Fruit fly (Drosophila melanogaster) whole organism, embryonic: Measurements from ENCODE around the gene lectin-33A.
A peak's percentile ranks its signal among the peaks of the same experiment; 100 is the strongest.

Experiments
- Adf1 ChIP-seq: fragments of 200-800 bp; sonication (Bioruptor generic); IDR thresholded peaks from 2 replicates; pipeline ENCODE4 v1.3.6; 2022; ENCODE audit warnings: missing biosample characterization, missing genetic modification characterization
- Asciz ChIP-seq: fragments of 200-800 bp; sonication (Bioruptor generic); optimal IDR thresholded peaks from 2 replicates; lab custom pipeline; 2017; ENCODE audit warnings: missing biosample characterization, mild to moderate bottlenecking, missing genetic modification characterization, missing genetic modification reagents
- Blimp-1 ChIP-seq: fragments of 200-800 bp; sonication (Bioruptor generic); optimal IDR thresholded peaks from 3 replicates; lab custom pipeline; 2018; ENCODE audit warnings: missing biosample characterization, missing genetic modification characterization, mild to moderate bottlenecking, moderate library complexity, missing genetic modification reagents
- BtbVII ChIP-seq: fragments of 200-800 bp; sonication (Bioruptor generic); optimal IDR thresholded peaks from 3 replicates; lab custom pipeline; 2017; ENCODE audit warnings: missing biosample characterization, mild to moderate bottlenecking, missing genetic modification characterization
- CG10959 ChIP-seq: fragments of 200-800 bp; sonication (Bioruptor generic); IDR thresholded peaks from 2 replicates; pipeline ENCODE4 v1.3.6; 2022; ENCODE audit warnings: missing biosample characterization, missing genetic modification characterization
- CG12104 ChIP-seq: fragments of 200-800 bp; sonication (Bioruptor generic); optimal IDR thresholded peaks from 3 replicates; lab custom pipeline; 2016; ENCODE audit warnings: missing biosample characterization, missing genetic modification characterization
- CG12155 ChIP-seq: fragments of 200-800 bp; sonication (Bioruptor generic); optimal IDR thresholded peaks from 3 replicates; lab custom pipeline; 2016; ENCODE audit warnings: missing biosample characterization, missing genetic modification characterization
- CG13123 ChIP-seq: fragments of 200-800 bp; sonication (Bioruptor generic); optimal IDR thresholded peaks from 2 replicates; lab custom pipeline; 2016; ENCODE audit warnings: missing biosample characterization, missing genetic modification characterization
- CG15269 ChIP-seq: fragments of 200-800 bp; sonication (Bioruptor generic); optimal IDR thresholded peaks from 2 replicates; lab custom pipeline; 2018; ENCODE audit warnings: missing biosample characterization, mild to moderate bottlenecking, missing genetic modification characterization, moderate library complexity
- CG1832 ChIP-seq: fragments of 200-800 bp; sonication (Bioruptor generic); optimal IDR thresholded peaks from 2 replicates; lab custom pipeline; 2017; ENCODE audit warnings: missing biosample characterization, mild to moderate bottlenecking, missing genetic modification characterization, inconsistent platforms
- CG18619 ChIP-seq: fragments of 200-800 bp; sonication (Bioruptor generic); optimal IDR thresholded peaks from 3 replicates; lab custom pipeline; 2017; ENCODE audit warnings: missing biosample characterization, mild to moderate bottlenecking, missing genetic modification characterization
- CG3163 ChIP-seq: fragments of 200-800 bp; sonication (Bioruptor generic); optimal IDR thresholded peaks from 3 replicates; lab custom pipeline; 2016; ENCODE audit warnings: missing biosample characterization, missing genetic modification characterization
- CG32767 ChIP-seq: fragments of 200-800 bp; sonication (Bioruptor generic); IDR thresholded peaks from 2 replicates; pipeline ENCODE4 v1.3.6; 2022; ENCODE audit warnings: missing biosample characterization, missing genetic modification characterization
- CG34422 ChIP-seq: fragments of 200-800 bp; sonication (Bioruptor generic); IDR thresholded peaks from 3 replicates; pipeline ENCODE4 v1.3.6; 2022; ENCODE audit warnings: missing biosample characterization, missing genetic modification characterization
- CG6254 ChIP-seq: fragments of 200-800 bp; sonication (Bioruptor generic); optimal IDR thresholded peaks from 3 replicates; lab custom pipeline; 2017; ENCODE audit warnings: mild to moderate bottlenecking, missing biosample characterization, missing genetic modification reagents, missing genetic modification characterization
- CG6791 ChIP-seq: fragments of 200-800 bp; sonication (Bioruptor generic); IDR thresholded peaks from 3 replicates; pipeline ENCODE4 v1.3.6; 2022; ENCODE audit warnings: missing biosample characterization, missing genetic modification characterization; ENCODE audit not compliant: partially characterized antibody
- CG7786 ChIP-seq: fragments of 200-800 bp; sonication (Bioruptor generic); optimal IDR thresholded peaks from 2 replicates; lab custom pipeline; 2016; ENCODE audit warnings: missing biosample characterization, missing genetic modification characterization
- CG8089 ChIP-seq: fragments of 200-800 bp; sonication (Bioruptor generic); optimal IDR thresholded peaks from 3 replicates; lab custom pipeline; 2016; ENCODE audit warnings: missing biosample characterization, missing genetic modification characterization
- Ets65A ChIP-seq: fragments of 200-800 bp; sonication (Bioruptor generic); peaks from one replicate; lab custom pipeline; 2016; ENCODE audit warnings: missing biosample characterization, missing genetic modification characterization
- Gsc ChIP-seq: fragments of 200-800 bp; sonication (Bioruptor generic); IDR thresholded peaks from 2 replicates; pipeline ENCODE4 v1.3.6; 2022; ENCODE audit warnings: missing biosample characterization, missing genetic modification characterization
- HHEX ChIP-seq: fragments of 200-800 bp; sonication (Bioruptor generic); optimal IDR thresholded peaks from 3 replicates; lab custom pipeline; 2017; ENCODE audit warnings: missing biosample characterization, mild to moderate bottlenecking, missing genetic modification characterization, missing genetic modification reagents
- Hand ChIP-seq: fragments of 200-800 bp; sonication (Bioruptor generic); optimal IDR thresholded peaks from 2 replicates; lab custom pipeline; 2017; ENCODE audit warnings: mild to moderate bottlenecking, missing biosample characterization, missing genetic modification reagents, missing genetic modification characterization
- Hmr ChIP-seq: fragments of 200-800 bp; sonication (Bioruptor generic); optimal IDR thresholded peaks from 3 replicates; lab custom pipeline; 2017; ENCODE audit warnings: mild to moderate bottlenecking, missing biosample characterization, missing genetic modification reagents, missing genetic modification characterization
- Hmx ChIP-seq: fragments of 200-800 bp; sonication (Bioruptor generic); optimal IDR thresholded peaks from 2 replicates; lab custom pipeline; 2016; ENCODE audit warnings: missing biosample characterization, missing genetic modification characterization
- Hr51 ChIP-seq, 2 experiments: fragments of 200-800 bp; sonication (Bioruptor generic); optimal IDR thresholded peaks; 2 replicates in 1 of 2; 3 replicates in 1 of 2; lab custom pipeline; 2016 to 2018; ENCODE audit warnings: missing biosample characterization in 2 of 2, missing genetic modification characterization in 2 of 2, mild to moderate bottlenecking in 1 of 2, moderate library complexity in 1 of 2
- Mad ChIP-seq: fragments of 200-800 bp; sonication (Bioruptor generic); optimal IDR thresholded peaks from 2 replicates; lab custom pipeline; 2016; ENCODE audit warnings: missing biosample characterization, missing genetic modification characterization
- Mes4 ChIP-seq: fragments of 200-800 bp; sonication (Bioruptor generic); optimal IDR thresholded peaks from 2 replicates; lab custom pipeline; 2016; ENCODE audit warnings: missing biosample characterization, missing genetic modification characterization
- NFAT ChIP-seq: fragments of 200-800 bp; sonication (Bioruptor generic); IDR thresholded peaks from 2 replicates; pipeline ENCODE4 v1.3.6; 2022; ENCODE audit warnings: missing biosample characterization, missing genetic modification characterization
- Sox100B ChIP-seq: fragments of 200-800 bp; sonication (Bioruptor generic); optimal IDR thresholded peaks from 3 replicates; lab custom pipeline; 2018; ENCODE audit warnings: missing biosample characterization, mild to moderate bottlenecking, missing genetic modification characterization
- Spps ChIP-seq: fragments of 200-800 bp; sonication (Bioruptor generic); optimal IDR thresholded peaks from 2 replicates; lab custom pipeline; 2018; ENCODE audit warnings: missing biosample characterization, mild to moderate bottlenecking, missing genetic modification characterization
- Sry-β ChIP-seq: fragments of 200-800 bp; sonication (Bioruptor generic); optimal IDR thresholded peaks from 2 replicates; lab custom pipeline; 2018; ENCODE audit warnings: missing biosample characterization, mild to moderate bottlenecking, missing genetic modification characterization, moderate library complexity
- ab ChIP-seq: fragments of 200-800 bp; sonication (Bioruptor generic); optimal IDR thresholded peaks from 2 replicates; lab custom pipeline; 2016; ENCODE audit warnings: missing biosample characterization, missing genetic modification characterization
- cato ChIP-seq: fragments of 200-800 bp; sonication (Bioruptor generic); optimal IDR thresholded peaks from 2 replicates; lab custom pipeline; 2016; ENCODE audit warnings: missing biosample characterization, missing genetic modification characterization, borderline replicate concordance
- corto ChIP-seq: fragments of 200-800 bp; sonication (Bioruptor generic); optimal IDR thresholded peaks from 2 replicates; lab custom pipeline; 2016; ENCODE audit warnings: missing biosample characterization, mild to moderate bottlenecking, missing genetic modification characterization, moderate library complexity
- da ChIP-seq: fragments of 200-800 bp; sonication (Bioruptor generic); optimal IDR thresholded peaks from 2 replicates; lab custom pipeline; 2016; ENCODE audit warnings: missing biosample characterization, missing genetic modification characterization
- exex ChIP-seq: fragments of 200-800 bp; sonication (Bioruptor generic); optimal IDR thresholded peaks from 4 replicates; lab custom pipeline; 2018; ENCODE audit warnings: missing biosample characterization, mild to moderate bottlenecking, missing genetic modification characterization, moderate library complexity
- ftz-f1 ChIP-seq: fragments of 200-800 bp; sonication (Bioruptor generic); optimal IDR thresholded peaks from 2 replicates; lab custom pipeline; 2016; ENCODE audit warnings: missing biosample characterization, missing genetic modification characterization
- hth ChIP-seq: fragments of >200 bp; optimal IDR thresholded peaks from 2 replicates; lab custom pipeline; 2017; ENCODE audit warnings: inconsistent platforms
- knrl ChIP-seq: fragments of 200-800 bp; sonication (Bioruptor generic); IDR thresholded peaks from 3 replicates; pipeline ENCODE4 v1.3.6; 2022; ENCODE audit warnings: missing biosample characterization, missing genetic modification characterization; ENCODE audit not compliant: partially characterized antibody
- lab ChIP-seq: fragments of 200-800 bp; sonication (Bioruptor generic); optimal IDR thresholded peaks from 3 replicates; lab custom pipeline; 2017; ENCODE audit warnings: missing biosample characterization, missing genetic modification characterization, mild to moderate bottlenecking, moderate library complexity, missing genetic modification reagents
- lbe ChIP-seq: fragments of 200-800 bp; sonication (Bioruptor generic); optimal IDR thresholded peaks from 2 replicates; lab custom pipeline; 2016; ENCODE audit warnings: missing biosample characterization, mild to moderate bottlenecking, missing genetic modification characterization
- peb ChIP-seq: fragments of 200-800 bp; sonication (Bioruptor generic); IDR thresholded peaks from 2 replicates; pipeline ENCODE4 v1.3.6; 2022; ENCODE audit warnings: missing biosample characterization, missing genetic modification characterization
- pita ChIP-seq: fragments of 200-800 bp; sonication (Bioruptor generic); optimal IDR thresholded peaks from 2 replicates; lab custom pipeline; 2017; ENCODE audit warnings: missing biosample characterization, mild to moderate bottlenecking, missing genetic modification characterization
- pum ChIP-seq: fragments of 200-800 bp; sonication (Bioruptor generic); optimal IDR thresholded peaks from 2 replicates; lab custom pipeline; 2016; ENCODE audit warnings: missing biosample characterization, missing genetic modification characterization
- sens ChIP-seq: fragments of 200-800 bp; sonication (Bioruptor generic); peaks from one replicate; lab custom pipeline; 2016; ENCODE audit warnings: missing biosample characterization, missing genetic modification characterization
- so ChIP-seq: fragments of 200-800 bp; sonication (Bioruptor generic); IDR thresholded peaks from 3 replicates; pipeline ENCODE4 v1.3.6; 2022; ENCODE audit warnings: missing biosample characterization, missing genetic modification characterization
- sqz ChIP-seq: fragments of 200-800 bp; sonication (Bioruptor generic); optimal IDR thresholded peaks from 3 replicates; lab custom pipeline; 2018; ENCODE audit warnings: missing biosample characterization, mild to moderate bottlenecking, missing genetic modification characterization
- tap ChIP-seq: fragments of 200-800 bp; optimal IDR thresholded peaks from 3 replicates; lab custom pipeline; 2019; ENCODE audit warnings: missing biosample characterization, mild to moderate bottlenecking, missing genetic modification characterization, moderate library complexity
- trem ChIP-seq: fragments of 200-800 bp; optimal IDR thresholded peaks from 3 replicates; lab custom pipeline; 2019; ENCODE audit warnings: missing biosample characterization, mild to moderate bottlenecking, missing genetic modification characterization, moderate library complexity
- usp ChIP-seq: fragments of >200 bp; optimal IDR thresholded peaks from 2 replicates; lab custom pipeline; 2017; ENCODE audit warnings: missing biosample characterization, missing genetic modification characterization

The lectin-33A gene

dm6 chr2L:10967257-10968008 lies 34.4 kb upstream of the lectin-33A start (continued):
- TF ChIP-seq CG10959 (GFP tag; lab: Robert Waterston, UW): no peak
- no peak for TF ChIP-seq pita (GFP tag; lab: Kevin White, UChicago)
- peak; percentile 90 for TF ChIP-seq trem (tag; lab: Kevin White, UChicago)
- TF ChIP-seq peb (GFP tag; lab: Robert Waterston, UW): no peak
- no peak for TF ChIP-seq pum (GFP tag; lab: Kevin White, UChicago)
- no peak for TF ChIP-seq Sox100B (GFP tag; lab: Kevin White, UChicago)
- no peak for TF ChIP-seq Gsc (GFP tag; lab: Robert Waterston, UW)
- TF ChIP-seq lbe (GFP tag; lab: Kevin White, UChicago): no peak
- no peak for TF ChIP-seq Hmr (GFP tag; lab: Kevin White, UChicago)
- TF ChIP-seq CG15269 (tag; lab: Kevin White, UChicago): no peak
- peak; percentile 57 for TF ChIP-seq Adf1
- TF ChIP-seq sens (GFP tag; lab: Kevin White, UChicago): peak; percentile 83
- no peak for TF ChIP-seq Mes4
- TF ChIP-seq ab (GFP tag; lab: Kevin White, UChicago): no peak
- TF ChIP-seq so: no peak
- peak; percentile 63 for TF ChIP-seq ftz-f1 (GFP tag; lab: Kevin White, UChicago)
- TF ChIP-seq CG3163 (GFP tag; lab: Kevin White, UChicago): no peak
- TF ChIP-seq Asciz (GFP tag; lab: Kevin White, UChicago): no peak
- TF ChIP-seq CG13123 (GFP tag; lab: Kevin White, UChicago): no peak
- TF ChIP-seq CG12104 (GFP tag; lab: Kevin White, UChicago): no peak
- peak; percentile 1 for TF ChIP-seq CG6254
- no peak for TF ChIP-seq NFAT (GFP tag; lab: Robert Waterston, UW)
- TF ChIP-seq Blimp-1 (GFP tag; lab: Kevin White, UChicago): peak; percentile 93
- no peak for TF ChIP-seq Mad (GFP tag; lab: Kevin White, UChicago)
- TF ChIP-seq Hmx (GFP tag; lab: Kevin White, UChicago): no peak
- TF ChIP-seq CG18619 (GFP tag; lab: Kevin White, UChicago): no peak
- no peak for TF ChIP-seq usp (GFP tag; lab: Kevin White, UChicago)
- TF ChIP-seq CG12155: no peak
- no peak for TF ChIP-seq da (GFP tag; lab: Kevin White, UChicago)
- TF ChIP-seq corto: no peak
- peak; percentile 72; the same call in 2 of the 3 replicates for TF ChIP-seq CG34422 (GFP tag; lab: Robert Waterston, UW)
- no peak for TF ChIP-seq Ets65A (GFP tag; lab: Kevin White, UChicago)
- peak; percentile 40 for TF ChIP-seq exex
- TF ChIP-seq hth (lab: Kevin White, UChicago): no peak
- no peak for TF ChIP-seq tap
- no peak for TF ChIP-seq Spps (tag; lab: Kevin White, UChicago)
- TF ChIP-seq sqz (GFP tag; lab: Kevin White, UChicago): no peak
- TF ChIP-seq BtbVII (GFP tag; lab: Kevin White, UChicago): no peak
- no peak for TF ChIP-seq HHEX (GFP tag; lab: Kevin White, UChicago)
- no peak for TF ChIP-seq CG32767 (GFP tag; lab: Robert Waterston, UW)
- TF ChIP-seq knrl (GFP tag; lab: Robert Waterston, UW): 0 out of 3 replicates have a peak, but pooled peaks have one; percentile 11
- TF ChIP-seq cato: no peak
- TF ChIP-seq CG6791 (GFP tag; lab: Robert Waterston, UW): peak; percentile 46; the same call in 2 of the 3 replicates
- TF ChIP-seq CG7786: no peak
- TF ChIP-seq CG8089: no peak
- TF ChIP-seq Hand (GFP tag; lab: Kevin White, UChicago): no peak
- TF ChIP-seq lab (GFP tag; lab: Kevin White, UChicago): no peak
- peak; percentile 25 for TF ChIP-seq Sry-β (GFP tag; lab: Kevin White, UChicago)
- TF ChIP-seq Hr51 (GFP tag; optimal IDR thresholded peaks at IDR 0.05; lab: Kevin White, UChicago): no peak
- no peak for TF ChIP-seq CG1832 (GFP tag; lab: Kevin White, UChicago)
